Worm (Caenorhabditis elegans) whole organism, early embryonic: ENCODE measurements around the gene pxf-1.

Experiments used
- B0310.2 ChIP-seq: sonication (generic microtip); optimal IDR thresholded peaks from 2 replicates; lab custom pipeline; 2016; ENCODE audit warnings: mild to moderate bottlenecking, missing genetic modification characterization, missing compliant biosample characterization
- F13C5.2 ChIP-seq: sonication (generic microtip); optimal IDR thresholded peaks from 2 replicates; lab custom pipeline; 2017; ENCODE audit warnings: mild to moderate bottlenecking, missing genetic modification characterization, inconsistent platforms, missing compliant biosample characterization
- aly-1 ChIP-seq: sonication (generic microtip); optimal IDR thresholded peaks from 2 replicates; lab custom pipeline; 2016; ENCODE audit warnings: missing genetic modification characterization, missing compliant biosample characterization
- ama-1 ChIP-seq: fragments of 150-350 bp; optimal IDR thresholded peaks from 2 replicates; lab custom pipeline; 2014
- ceh-13 ChIP-seq: fragments of 200-800 bp; sonication (Bioruptor generic); optimal IDR thresholded peaks from 2 replicates; lab custom pipeline; 2018; ENCODE audit warnings: mild to moderate bottlenecking, missing genetic modification characterization, missing compliant biosample characterization
- ceh-36 ChIP-seq: sonication (generic microtip); optimal IDR thresholded peaks from 2 replicates; lab custom pipeline; 2016; ENCODE audit warnings: missing genetic modification characterization, inconsistent platforms, missing compliant biosample characterization
- ets-7 ChIP-seq: sonication (generic microtip); optimal IDR thresholded peaks from 2 replicates; lab custom pipeline; 2016; ENCODE audit warnings: missing genotype, missing genetic modification characterization, missing compliant biosample characterization
- flt-1 ChIP-seq: fragments of 200-800 bp; sonication (Bioruptor generic); IDR thresholded peaks from 2 replicates; pipeline ENCODE4 v1.3.6; 2022; ENCODE audit warnings: missing genetic modification characterization, missing compliant biosample characterization
- hmbx-1 ChIP-seq: sonication (generic microtip); optimal IDR thresholded peaks from 2 replicates; lab custom pipeline; 2016; ENCODE audit warnings: mild to moderate bottlenecking, missing genetic modification characterization, missing compliant biosample characterization
- hmg-4 ChIP-seq: fragments of 200-800 bp; sonication (Bioruptor generic); optimal IDR thresholded peaks from 2 replicates; lab custom pipeline; 2018; ENCODE audit warnings: mild to moderate bottlenecking, missing genetic modification characterization, missing compliant biosample characterization
- hnd-1 ChIP-seq: sonication (generic microtip); optimal IDR thresholded peaks from 2 replicates; lab custom pipeline; 2016; ENCODE audit warnings: missing genetic modification characterization, missing compliant biosample characterization
- pes-1 ChIP-seq: fragments of 200-800 bp; sonication (Bioruptor generic); IDR thresholded peaks from 2 replicates; pipeline ENCODE4 v1.3.6; 2022; ENCODE audit warnings: missing genetic modification reagents, missing genetic modification characterization, missing compliant biosample characterization
- scrt-1 ChIP-seq: fragments of 200-800 bp; sonication (Bioruptor generic); IDR thresholded peaks from 2 replicates; pipeline ENCODE4 v1.3.6; 2022; ENCODE audit warnings: missing genetic modification characterization, missing compliant biosample characterization
- sea-1 ChIP-seq: fragments of 200-800 bp; sonication (Bioruptor generic); conservative IDR thresholded peaks from 2 replicates; pipeline ENCODE4 v1.3.6; 2022; ENCODE audit warnings: missing genetic modification characterization, missing compliant biosample characterization
- tbx-11 ChIP-seq: fragments of 200-800 bp; sonication (Bioruptor generic); IDR thresholded peaks from 2 replicates; pipeline ENCODE4 v1.3.6; 2022; ENCODE audit warnings: missing genetic modification characterization, missing compliant biosample characterization
- tbx-37 ChIP-seq: fragments of 200-800 bp; sonication (Bioruptor generic); conservative IDR thresholded peaks from 2 replicates; pipeline ENCODE4 v1.3.6; 2022; ENCODE audit warnings: missing genetic modification reagents, missing genetic modification characterization, missing compliant biosample characterization
- tra-4 ChIP-seq: sonication (generic microtip); optimal IDR thresholded peaks from 2 replicates; lab custom pipeline; 2017; ENCODE audit warnings: missing genetic modification characterization, missing compliant biosample characterization

pxf-1 gene

ce11 chrIV:10215393-10215792, 41.3 kb upstream of the pxf-1 start:
- TF ChIP-seq sea-1 (GFP tag; lab: Robert Waterston, UW) (no peak), ceh-36 (tag; lab: Kevin White, UChicago) (no peak), B0310.2 (tag; lab: Kevin White, UChicago) (no peak), pes-1 (GFP tag; lab: Robert Waterston, UW) (no peak), scrt-1 (GFP tag; lab: Robert Waterston, UW) (no peak), F13C5.2 (tag; lab: Kevin White, UChicago) (no peak), tbx-37 (no peak)

- TF ChIP-seq ama-1 (lab: Kevin White, UChicago) (no peak), B0310.2 (tag; lab: Kevin White, UChicago) (no peak), hmbx-1 (tag; lab: Kevin White, UChicago) (no peak), sea-1 (GFP tag; lab: Robert Waterston, UW) (no peak), flt-1 (GFP tag; lab: Robert Waterston, UW) (no peak), scrt-1 (GFP tag; lab: Robert Waterston, UW) (no peak), ceh-13 (GFP tag; lab: Kevin White, UChicago) (no peak), tbx-37 (no peak), ets-7 (tag; lab: Kevin White, UChicago) (no peak), pes-1 (GFP tag; lab: Robert Waterston, UW) (no peak), tra-4 (tag; lab: Kevin White, UChicago) (no peak), hmg-4 (GFP tag; lab: Kevin White, UChicago) (no peak), ceh-36 (tag; lab: Kevin White, UChicago) (no peak), hnd-1 (no peak), aly-1 (no peak), F13C5.2 (tag; lab: Kevin White, UChicago) (no peak), tbx-11 (GFP tag; lab: Robert Waterston, UW) (no peak)
Observed at ce11 chrIV:10214811-10215210, 40.7 kb upstream of the pxf-1 start, which contains the start of gene abt-1. Gene abt-1 (minus strand): TSS chrIV:10214911.

ce11 chrIV:10206182-10206581, 32.0 kb upstream of the pxf-1 start, which contains the start of gene K04D7.6:
Gene K04D7.6 (minus strand): TSS chrIV:10206282.
- TF ChIP-seq B0310.2 (tag; lab: Kevin White, UChicago) (no peak), tbx-11 (GFP tag; lab: Robert Waterston, UW) (no peak), sea-1 (GFP tag; lab: Robert Waterston, UW) (no peak), pes-1 (GFP tag; lab: Robert Waterston, UW) (no peak), ceh-13 (GFP tag; lab: Kevin White, UChicago) (no peak), scrt-1 (GFP tag; lab: Robert Waterston, UW) (no peak), hmbx-1 (tag; lab: Kevin White, UChicago) (no peak), ets-7 (tag; lab: Kevin White, UChicago) (no peak), aly-1 (no peak), flt-1 (GFP tag; lab: Robert Waterston, UW) (no peak), tra-4 (tag; lab: Kevin White, UChicago) (no peak), tbx-37 (no peak), ceh-36 (tag; lab: Kevin White, UChicago) (no peak), hnd-1 (no peak)

- TF ChIP-seq hmbx-1 (tag; lab: Kevin White, UChicago): no peak
- no peak for TF ChIP-seq ama-1 (lab: Kevin White, UChicago)
- TF ChIP-seq flt-1 (GFP tag; lab: Robert Waterston, UW): no peak
- no peak for TF ChIP-seq scrt-1 (GFP tag; lab: Robert Waterston, UW)
- TF ChIP-seq B0310.2 (tag; lab: Kevin White, UChicago): no peak
- no peak for TF ChIP-seq sea-1 (GFP tag; lab: Robert Waterston, UW)
- TF ChIP-seq aly-1: no peak
- no peak for TF ChIP-seq ceh-36 (tag; lab: Kevin White, UChicago)
- TF ChIP-seq ceh-13 (GFP tag; lab: Kevin White, UChicago): no peak
- TF ChIP-seq hmg-4 (GFP tag; lab: Kevin White, UChicago): no peak
- TF ChIP-seq hnd-1: no peak
- no peak for TF ChIP-seq tbx-11 (GFP tag; lab: Robert Waterston, UW)
- TF ChIP-seq tra-4 (tag; lab: Kevin White, UChicago): no peak
- TF ChIP-seq ets-7 (tag; lab: Kevin White, UChicago): no peak
- no peak for TF ChIP-seq pes-1 (GFP tag; lab: Robert Waterston, UW)
Observed at ce11 chrIV:10197317-10197867, 23.3 kb upstream of the pxf-1 start, which contains the start of gene gon-4. Gene gon-4 (plus strand): TSS chrIV:10197817.

- TF ChIP-seq flt-1 (GFP tag; lab: Robert Waterston, UW): no peak
- no peak for TF ChIP-seq scrt-1 (GFP tag; lab: Robert Waterston, UW)
- no peak for TF ChIP-seq sea-1 (GFP tag; lab: Robert Waterston, UW)
- TF ChIP-seq F13C5.2 (tag; lab: Kevin White, UChicago): no peak
- TF ChIP-seq hnd-1: no peak
- no peak for TF ChIP-seq B0310.2 (tag; lab: Kevin White, UChicago)
- no peak for TF ChIP-seq tra-4 (tag; lab: Kevin White, UChicago)
- TF ChIP-seq ama-1 (lab: Kevin White, UChicago): no peak
- no peak for TF ChIP-seq hmg-4 (GFP tag; lab: Kevin White, UChicago)
- no peak for TF ChIP-seq tbx-37
- no peak for TF ChIP-seq tbx-11 (GFP tag; lab: Robert Waterston, UW)
- no peak for TF ChIP-seq hmbx-1 (tag; lab: Kevin White, UChicago)
- no peak for TF ChIP-seq pes-1 (GFP tag; lab: Robert Waterston, UW)
- no peak for TF ChIP-seq ceh-36 (tag; lab: Kevin White, UChicago)
- TF ChIP-seq aly-1: no peak
- no peak for TF ChIP-seq ceh-13 (GFP tag; lab: Kevin White, UChicago)
- TF ChIP-seq ets-7 (tag; lab: Kevin White, UChicago): no peak
Observed at ce11 chrIV:10194345-10194744, 20.2 kb upstream of the pxf-1 start, which contains the start of gene ptrg-1. Gene ptrg-1 (minus strand): TSS chrIV:10194445.

ce11 chrIV:10191498-10191897, 17.4 kb upstream of the pxf-1 start:
- TF ChIP-seq tra-4 (tag; lab: Kevin White, UChicago) (no peak), ama-1 (lab: Kevin White, UChicago) (no peak), pes-1 (GFP tag; lab: Robert Waterston, UW) (no peak), sea-1 (GFP tag; lab: Robert Waterston, UW) (no peak), tbx-11 (GFP tag; lab: Robert Waterston, UW) (no peak), hmg-4 (GFP tag; lab: Kevin White, UChicago) (no peak), scrt-1 (GFP tag; lab: Robert Waterston, UW) (no peak), ceh-13 (GFP tag; lab: Kevin White, UChicago) (no peak), aly-1 (no peak), B0310.2 (tag; lab: Kevin White, UChicago) (no peak), flt-1 (GFP tag; lab: Robert Waterston, UW) (no peak), F13C5.2 (tag; lab: Kevin White, UChicago) (no peak), tbx-37 (no peak)
